Worm (Caenorhabditis elegans) whole organism, L4 larva: ENCODE measurements around the gene Y41E3.18.

ENCODE experiments used
- Y5F2A.4 ChIP-seq: fragments of 200-800 bp; sonication (Bioruptor generic); optimal IDR thresholded peaks from 2 replicates; lab custom pipeline; 2018; ENCODE audit warnings: mild to moderate bottlenecking, missing genetic modification characterization, missing compliant biosample characterization
- aly-2 ChIP-seq: sonication (generic microtip); optimal IDR thresholded peaks from 2 replicates; lab custom pipeline; 2018; ENCODE audit warnings: missing biosample characterization, missing genetic modification characterization
- attf-4 ChIP-seq: sonication (generic microtip); optimal IDR thresholded peaks from 3 replicates; lab custom pipeline; 2017; ENCODE audit warnings: missing biosample characterization, missing genetic modification characterization
- daf-12 ChIP-seq: fragments of 150-350 bp; optimal IDR thresholded peaks from 2 replicates; lab custom pipeline; 2014; ENCODE audit warnings: missing biosample characterization, missing genetic modification reagents, missing genetic modification characterization
- daf-16 ChIP-seq, 3 experiments: sonication (generic microtip); optimal IDR thresholded peaks; 2 replicates each; lab custom pipeline; 2016 to 2017; ENCODE audit warnings: missing genetic modification characterization in 3 of 3, missing genetic modification reagents in 3 of 3, mild to moderate bottlenecking in 2 of 3, missing compliant biosample characterization in 2 of 3, missing biosample characterization in 1 of 3, moderate library complexity in 1 of 3
- unc-62 ChIP-seq, 3 experiments: fragments of 150-350 bp in 1 of 3; sonication (generic microtip); optimal IDR thresholded peaks in 2 of 3; peaks in 1 of 3; 1 replicate in 1 of 3; 2 replicates in 2 of 3; lab custom pipeline; 2014 to 2017; ENCODE audit warnings: missing biosample characterization in 3 of 3, missing genetic modification characterization in 3 of 3, missing genetic modification reagents in 3 of 3, missing genotype in 1 of 3
- zag-1 ChIP-seq: fragments of 150-350 bp; optimal IDR thresholded peaks from 2 replicates; lab custom pipeline; 2014; ENCODE audit warnings: missing biosample characterization, missing genetic modification characterization

DNA sequence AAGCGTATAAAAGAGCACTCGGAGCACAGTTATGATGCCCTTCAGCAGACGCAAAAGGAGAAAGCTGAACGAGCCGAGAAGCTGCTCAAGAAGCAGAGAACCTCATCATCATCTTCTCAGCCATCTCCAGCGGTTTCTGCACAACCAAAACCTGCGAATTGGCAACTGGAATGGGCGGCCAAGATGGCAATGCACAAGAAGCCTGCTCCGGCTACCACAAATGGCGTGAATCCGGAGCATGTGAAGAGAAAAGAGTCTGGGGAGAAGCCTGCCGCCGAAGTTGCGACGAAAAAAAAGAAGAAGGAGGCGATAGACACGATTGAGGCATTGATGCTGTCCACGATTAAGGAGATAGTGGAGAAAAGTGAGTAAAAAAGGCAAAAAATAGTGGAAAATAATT, 24.4 kb downstream of the Y41E3.18 start:
- no peak for TF ChIP-seq unc-62 (GFP tag; optimal IDR thresholded peaks at IDR 0.05 in 1 of 2; lab: Kevin White, UChicago)
- TF ChIP-seq unc-62 (tag; optimal IDR thresholded peaks at IDR 0.05; lab: Kevin White, UChicago): no peak
- no peak for TF ChIP-seq Y5F2A.4 (GFP tag; lab: Kevin White, UChicago)
- TF ChIP-seq daf-16 (GFP tag; optimal IDR thresholded peaks at IDR 0.05; lab: Kevin White, UChicago): no peak
- no peak for TF ChIP-seq daf-16 (tag; optimal IDR thresholded peaks at IDR 0.05; lab: Kevin White, UChicago)
- no peak for TF ChIP-seq aly-2 (tag; lab: Kevin White, UChicago)
- TF ChIP-seq attf-4: no peak
- TF ChIP-seq daf-12 (tag; lab: Kevin White, UChicago): no peak
- TF ChIP-seq zag-1 (tag; lab: Kevin White, UChicago): no peak
